Worm (Caenorhabditis elegans) whole organism, L1 larva: ENCODE data around the gene twf-2.

Source experiments
- fkh-4 ChIP-seq: sonication (generic microtip); optimal IDR thresholded peaks from 2 replicates; lab custom pipeline; 2016; ENCODE audit warnings: missing compliant biosample characterization, missing genetic modification characterization, borderline replicate concordance
- nhr-11 ChIP-seq: fragments of 150-350 bp; optimal IDR thresholded peaks from 2 replicates; lab custom pipeline; 2014; ENCODE audit warnings: missing biosample characterization, missing genetic modification characterization
- pax-3 ChIP-seq: fragments of 200-800 bp; sonication (Bioruptor generic); optimal IDR thresholded peaks from 2 replicates; lab custom pipeline; 2018; ENCODE audit warnings: mild to moderate bottlenecking, missing genetic modification characterization, moderate library complexity, missing compliant biosample characterization
- unc-62 ChIP-seq: fragments of 150-350 bp; optimal IDR thresholded peaks from 2 replicates; lab custom pipeline; 2014; ENCODE audit warnings: missing biosample characterization, missing genetic modification reagents, missing genetic modification characterization

DNA sequence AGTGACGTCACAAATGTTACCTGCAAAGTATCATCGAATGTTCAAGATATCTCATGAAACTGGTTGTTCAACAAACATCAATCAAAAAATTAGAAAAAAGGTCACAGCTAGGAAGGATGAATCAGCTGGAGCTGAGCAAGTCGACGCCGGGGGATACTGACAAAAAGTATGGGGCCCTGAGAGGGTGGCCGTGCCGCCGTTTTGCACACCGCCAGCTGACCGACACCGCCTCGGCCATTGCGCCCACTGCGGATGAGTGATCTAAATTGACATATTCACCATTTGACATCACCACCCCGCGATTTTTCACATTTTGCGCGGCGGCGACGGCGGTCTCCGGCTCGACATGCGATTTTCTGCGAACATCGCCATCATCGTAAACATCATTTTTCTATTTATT is 11.1 kb downstream of the twf-2 start:
- TF ChIP-seq nhr-11 (tag; lab: Kevin White, UChicago) (no peak), fkh-4 (tag; lab: Kevin White, UChicago) (no peak), unc-62 (GFP tag; lab: Kevin White, UChicago) (no peak), pax-3 (tag; lab: Kevin White, UChicago) (no peak)
